Worm (Caenorhabditis elegans) whole organism, young adult: ENCODE data around the gene ama-1.

Experiments used
- B0019.2 ChIP-seq: fragments of 200-800 bp; sonication (Bioruptor generic); conservative IDR thresholded peaks from 2 replicates; pipeline ENCODE4 v1.3.6; 2022; ENCODE audit warnings: missing genetic modification reagents, missing genetic modification characterization, missing compliant biosample characterization
- B0035.1 ChIP-seq: sonication (generic microtip); optimal IDR thresholded peaks from 2 replicates; lab custom pipeline; 2016; ENCODE audit warnings: missing genetic modification characterization, mild to moderate bottlenecking, missing compliant biosample characterization, missing genotype, missing genetic modification reagents
- B0261.1 ChIP-seq: sonication (generic microtip); optimal IDR thresholded peaks from 2 replicates; lab custom pipeline; 2016; ENCODE audit warnings: mild to moderate bottlenecking, missing genetic modification characterization, moderate library complexity, missing compliant biosample characterization
- B0336.3 ChIP-seq: fragments of 200-800 bp; sonication (Bioruptor generic); IDR thresholded peaks from 2 replicates; pipeline ENCODE4 v1.3.6; 2022; ENCODE audit warnings: missing genetic modification characterization, missing compliant biosample characterization
- C06A6.2 ChIP-seq: fragments of 200-800 bp; sonication (Bioruptor generic); conservative IDR thresholded peaks from 2 replicates; pipeline ENCODE4 v1.3.6; 2022; ENCODE audit warnings: missing genetic modification characterization, missing compliant biosample characterization
- C17E4.6 ChIP-seq: fragments of 200-800 bp; sonication (Bioruptor generic); IDR thresholded peaks from 2 replicates; pipeline ENCODE4 v1.3.6; 2022; ENCODE audit warnings: missing genetic modification reagents, missing genetic modification characterization, missing compliant biosample characterization
- D2030.7 ChIP-seq: fragments of 200-800 bp; sonication (Bioruptor generic); IDR thresholded peaks from 2 replicates; pipeline ENCODE4 v1.3.6; 2022; ENCODE audit warnings: missing genetic modification reagents, missing genetic modification characterization, missing compliant biosample characterization
- F23B12.7 ChIP-seq: sonication (generic microtip); optimal IDR thresholded peaks from 2 replicates; lab custom pipeline; 2017; ENCODE audit warnings: missing genetic modification characterization, mild to moderate bottlenecking, missing compliant biosample characterization, antibody characterized with exemption, moderate library complexity; ENCODE audit not compliant: insufficient read depth
- F33H1.4 ChIP-seq: fragments of 200-800 bp; sonication (Bioruptor generic); IDR thresholded peaks from 2 replicates; pipeline ENCODE4 v1.3.6; 2022; ENCODE audit warnings: missing genetic modification reagents, missing genetic modification characterization, missing compliant biosample characterization
- F37B4.10 ChIP-seq: fragments of 200-800 bp; sonication (Bioruptor generic); IDR thresholded peaks from 2 replicates; pipeline ENCODE4 v1.3.6; 2022; ENCODE audit warnings: missing genetic modification characterization, missing compliant biosample characterization
- F39B2.1 ChIP-seq: fragments of 200-800 bp; sonication (Bioruptor generic); IDR thresholded peaks from 2 replicates; pipeline ENCODE4 v1.3.6; 2022; ENCODE audit warnings: missing genetic modification reagents, missing genetic modification characterization, missing compliant biosample characterization
- F52B5.7 ChIP-seq: sonication (generic microtip); optimal IDR thresholded peaks from 2 replicates; lab custom pipeline; 2016; ENCODE audit warnings: mild to moderate bottlenecking, missing genetic modification characterization, missing compliant biosample characterization
- F55B11.4 ChIP-seq: sonication (generic microtip); optimal IDR thresholded peaks from 2 replicates; lab custom pipeline; 2016; ENCODE audit warnings: missing compliant biosample characterization, missing genetic modification characterization, borderline replicate concordance; ENCODE audit not compliant: insufficient read depth
- K11D2.4 ChIP-seq: fragments of 200-800 bp; sonication (Bioruptor generic); IDR thresholded peaks from 2 replicates; pipeline ENCODE4 v1.3.6; 2022; ENCODE audit warnings: missing genetic modification reagents, missing genetic modification characterization, missing compliant biosample characterization
- K12H6.12 ChIP-seq: fragments of 200-800 bp; sonication (Bioruptor generic); optimal IDR thresholded peaks from 2 replicates; lab custom pipeline; 2018; ENCODE audit warnings: mild to moderate bottlenecking, missing genetic modification characterization, missing compliant biosample characterization
- T07F8.4 ChIP-seq: sonication (generic microtip); optimal IDR thresholded peaks from 2 replicates; lab custom pipeline; 2016; ENCODE audit warnings: mild to moderate bottlenecking, missing genetic modification characterization, moderate library complexity, missing compliant biosample characterization
- Y53F4B.3 ChIP-seq: fragments of 200-800 bp; sonication (Bioruptor generic); IDR thresholded peaks from 2 replicates; pipeline ENCODE4 v1.3.6; 2022; ENCODE audit warnings: missing genetic modification reagents, missing genetic modification characterization, missing compliant biosample characterization
- ama-1 ChIP-seq, 3 experiments: fragments of 150-350 bp in 1 of 3; sonication (generic microtip) in 2 of 3; optimal IDR thresholded peaks; 2 replicates each; lab custom pipeline; 2014 to 2018; ENCODE audit warnings: missing biosample characterization in 2 of 3, missing genetic modification characterization in 2 of 3, missing genetic modification reagents in 2 of 3
- attf-5 ChIP-seq: fragments of 200-800 bp; sonication (Bioruptor generic); optimal IDR thresholded peaks from 2 replicates; lab custom pipeline; 2018; ENCODE audit warnings: mild to moderate bottlenecking, missing genetic modification characterization, missing compliant biosample characterization
- attf-6 ChIP-seq: fragments of 200-800 bp; sonication (Bioruptor generic); IDR thresholded peaks from 2 replicates; pipeline ENCODE4 v1.3.6; 2022; ENCODE audit warnings: missing genetic modification reagents, missing genetic modification characterization, missing compliant biosample characterization
- ceh-58 ChIP-seq: fragments of 200-800 bp; sonication (Bioruptor generic); IDR thresholded peaks from 2 replicates; pipeline ENCODE4 v1.3.6; 2022; ENCODE audit warnings: missing genetic modification characterization, missing compliant biosample characterization
- ceh-79 ChIP-seq: sonication (generic microtip); optimal IDR thresholded peaks from 2 replicates; lab custom pipeline; 2017; ENCODE audit warnings: mild to moderate bottlenecking, missing genetic modification characterization, missing compliant biosample characterization
- efl-1 ChIP-seq: fragments of 150-350 bp; optimal IDR thresholded peaks from 2 replicates; lab custom pipeline; 2014; ENCODE audit warnings: missing biosample characterization, missing genetic modification reagents, missing genetic modification characterization
- egl-44 ChIP-seq: fragments of 200-800 bp; sonication (Bioruptor generic); IDR thresholded peaks from 2 replicates; pipeline ENCODE4 v1.3.6; 2022; ENCODE audit warnings: missing genetic modification reagents, missing genetic modification characterization, missing compliant biosample characterization
- hmg-20 ChIP-seq: fragments of 200-800 bp; sonication (Bioruptor generic); IDR thresholded peaks from 2 replicates; pipeline ENCODE4 v1.3.6; 2022; ENCODE audit warnings: missing genetic modification reagents, missing genetic modification characterization, missing compliant biosample characterization
- lin-40 ChIP-seq: sonication (generic microtip); optimal IDR thresholded peaks from 2 replicates; lab custom pipeline; 2016; ENCODE audit warnings: missing genetic modification characterization, mild to moderate bottlenecking, missing compliant biosample characterization, missing genotype, missing genetic modification reagents
- lsl-1 ChIP-seq: fragments of 200-800 bp; sonication (Bioruptor generic); optimal IDR thresholded peaks from 2 replicates; lab custom pipeline; 2018; ENCODE audit warnings: mild to moderate bottlenecking, missing genetic modification characterization, moderate library complexity, missing compliant biosample characterization
- madf-3 ChIP-seq: fragments of 200-800 bp; sonication (Bioruptor generic); IDR thresholded peaks from 2 replicates; pipeline ENCODE4 v1.3.6; 2022; ENCODE audit warnings: missing genetic modification reagents, missing genetic modification characterization, missing compliant biosample characterization
- mel-28 ChIP-seq: sonication (generic microtip); optimal IDR thresholded peaks from 2 replicates; lab custom pipeline; 2016; ENCODE audit warnings: borderline replicate concordance, mild to moderate bottlenecking, missing genetic modification characterization, missing compliant biosample characterization
- nfya-2 ChIP-seq: fragments of 200-800 bp; sonication (Bioruptor generic); IDR thresholded peaks from 2 replicates; pipeline ENCODE4 v1.3.6; 2022; ENCODE audit warnings: missing genetic modification reagents, missing genetic modification characterization, missing compliant biosample characterization
- nhr-120 ChIP-seq: fragments of 200-800 bp; sonication (Bioruptor generic); IDR thresholded peaks from 2 replicates; pipeline ENCODE4 v1.3.6; 2022; ENCODE audit warnings: missing genetic modification characterization, missing compliant biosample characterization
- nhr-179 ChIP-seq: sonication (generic microtip); optimal IDR thresholded peaks from 2 replicates; lab custom pipeline; 2016; ENCODE audit warnings: mild to moderate bottlenecking, missing genetic modification characterization, missing compliant biosample characterization
- nhr-90 ChIP-seq: sonication (generic microtip); optimal IDR thresholded peaks from 2 replicates; lab custom pipeline; 2016; ENCODE audit warnings: missing genotype, mild to moderate bottlenecking, missing genetic modification characterization, missing compliant biosample characterization
- pha-4 ChIP-seq: fragments of 150-350 bp; sonication (generic microtip); optimal IDR thresholded peaks from 2 replicates; lab custom pipeline; 2014; ENCODE audit warnings: missing biosample characterization, missing genetic modification reagents, missing genetic modification characterization
- repo-1 ChIP-seq: sonication (generic microtip); optimal IDR thresholded peaks from 2 replicates; lab custom pipeline; 2017; ENCODE audit warnings: mild to moderate bottlenecking, missing genetic modification characterization, missing compliant biosample characterization
- sdz-38 ChIP-seq: sonication (generic microtip); optimal IDR thresholded peaks from 2 replicates; lab custom pipeline; 2016; ENCODE audit warnings: missing genotype, missing genetic modification characterization, missing compliant biosample characterization
- sea-2 ChIP-seq: fragments of 200-800 bp; sonication (Bioruptor generic); IDR thresholded peaks from 2 replicates; pipeline ENCODE4 v1.3.6; 2022; ENCODE audit warnings: missing genetic modification characterization, missing compliant biosample characterization
- tbx-9 ChIP-seq: sonication (generic microtip); optimal IDR thresholded peaks from 2 replicates; lab custom pipeline; 2016; ENCODE audit warnings: borderline replicate concordance, missing genetic modification characterization, inconsistent platforms, missing compliant biosample characterization
- tlf-1 ChIP-seq: fragments of 200-800 bp; sonication (Bioruptor generic); optimal IDR thresholded peaks from 2 replicates; lab custom pipeline; 2018; ENCODE audit warnings: mild to moderate bottlenecking, missing genetic modification characterization, missing compliant biosample characterization
- unc-130 ChIP-seq: sonication (generic microtip); optimal IDR thresholded peaks from 2 replicates; lab custom pipeline; 2016; ENCODE audit warnings: missing genetic modification reagents, missing genetic modification characterization, missing compliant biosample characterization
- zim-3 ChIP-seq: sonication (generic microtip); optimal IDR thresholded peaks from 2 replicates; lab custom pipeline; 2017; ENCODE audit warnings: mild to moderate bottlenecking, missing genetic modification characterization, moderate library complexity, missing compliant biosample characterization
- ztf-3 ChIP-seq: fragments of 200-800 bp; sonication (Bioruptor generic); optimal IDR thresholded peaks from 2 replicates; lab custom pipeline; 2018; ENCODE audit warnings: mild to moderate bottlenecking, missing genetic modification characterization, missing compliant biosample characterization
- ztf-6 ChIP-seq: fragments of 200-800 bp; sonication (Bioruptor generic); IDR thresholded peaks from 2 replicates; pipeline ENCODE4 v1.3.6; 2022; ENCODE audit warnings: missing genetic modification reagents, missing genetic modification characterization, missing compliant biosample characterization

ama-1 gene

DNA sequence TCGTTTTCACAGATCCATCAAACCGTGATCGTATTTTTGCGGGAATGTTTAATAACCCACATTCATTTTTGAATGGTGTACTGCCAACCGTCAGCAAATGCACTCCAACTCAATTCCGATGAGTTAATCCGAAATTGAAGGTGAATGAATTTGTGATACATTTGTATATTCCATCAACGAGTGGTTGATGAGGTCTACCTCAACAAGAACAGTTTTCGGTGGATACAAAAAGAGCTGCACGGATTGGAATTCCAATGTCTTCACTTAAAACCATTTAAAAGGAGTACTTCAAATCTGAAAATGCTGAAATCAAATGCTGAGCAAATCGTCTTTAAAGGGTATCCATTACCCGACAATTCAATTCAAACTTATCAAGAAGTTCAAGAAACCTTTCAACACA, 41.4 kb downstream of the ama-1 start, which contains the start of gene F15E6.5:
TSS of gene F15E6.5 (plus strand) at position 301 of the 400 bp plus-strand sequence.
- TF ChIP-seq lin-40 (tag; lab: Kevin White, UChicago) (no peak), K11D2.4 (GFP tag; lab: Robert Waterston, UW) (no peak), mel-28 (tag; lab: Kevin White, UChicago) (no peak), B0261.1 (no peak), D2030.7 (GFP tag; lab: Robert Waterston, UW) (no peak), C17E4.6 (no peak), ceh-79 (tag; lab: Kevin White, UChicago) (no peak), tlf-1 (GFP tag; lab: Kevin White, UChicago) (no peak), B0019.2 (GFP tag; lab: Robert Waterston, UW) (no peak), ama-1 (optimal IDR thresholded peaks at IDR 0.05; lab: Kevin White, UChicago) (no peak), ama-1 (GFP tag; optimal IDR thresholded peaks at IDR 0.05; lab: Kevin White, UChicago) (no peak), madf-3 (GFP tag; lab: Robert Waterston, UW) (no peak), sdz-38 (tag; lab: Kevin White, UChicago) (no peak), Y53F4B.3 (no peak), zim-3 (tag; lab: Kevin White, UChicago) (no peak), egl-44 (GFP tag; lab: Robert Waterston, UW) (no peak), F39B2.1 (GFP tag; lab: Robert Waterston, UW) (no peak), repo-1 (tag; lab: Kevin White, UChicago) (no peak), C06A6.2 (GFP tag; lab: Robert Waterston, UW) (no peak), B0035.1 (tag; lab: Kevin White, UChicago) (no peak), lsl-1 (no peak)
- TF ChIP-seq, all 124 proteins: peak for 0

DNA sequence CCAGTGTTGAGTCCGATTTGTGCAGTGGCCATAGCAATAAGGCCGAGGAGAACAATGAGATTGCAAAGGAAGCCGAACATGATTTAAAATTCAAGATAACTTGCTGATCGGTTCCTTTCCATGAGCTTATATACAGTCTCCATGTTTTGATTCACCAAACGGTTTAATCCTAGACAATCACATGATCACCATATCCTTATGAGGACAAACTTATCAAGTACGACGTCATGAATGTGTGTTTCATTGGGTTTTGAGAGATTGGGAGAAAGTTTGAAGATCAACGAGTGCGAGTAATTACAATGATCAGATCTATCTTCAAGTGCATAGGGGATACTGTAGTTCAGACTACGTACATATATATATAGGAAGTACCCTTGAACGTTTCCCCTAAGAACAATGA, 42.6 kb downstream of the ama-1 start, which contains the start of gene dct-7:
TSS of gene dct-7 (minus strand) at position 101 of the 400 bp plus-strand sequence.
- TF ChIP-seq nhr-120: no peak
- no peak for TF ChIP-seq lsl-1
- no peak for TF ChIP-seq K12H6.12
- TF ChIP-seq ceh-58: no peak
- no peak for TF ChIP-seq unc-130
- no peak for TF ChIP-seq F52B5.7 (tag; lab: Kevin White, UChicago)
- no peak for TF ChIP-seq attf-5 (GFP tag; lab: Kevin White, UChicago)
- TF ChIP-seq nhr-179 (tag; lab: Kevin White, UChicago): no peak
- TF ChIP-seq F33H1.4 (GFP tag; lab: Robert Waterston, UW): no peak
- TF ChIP-seq, all 124 proteins: peak for 0

DNA sequence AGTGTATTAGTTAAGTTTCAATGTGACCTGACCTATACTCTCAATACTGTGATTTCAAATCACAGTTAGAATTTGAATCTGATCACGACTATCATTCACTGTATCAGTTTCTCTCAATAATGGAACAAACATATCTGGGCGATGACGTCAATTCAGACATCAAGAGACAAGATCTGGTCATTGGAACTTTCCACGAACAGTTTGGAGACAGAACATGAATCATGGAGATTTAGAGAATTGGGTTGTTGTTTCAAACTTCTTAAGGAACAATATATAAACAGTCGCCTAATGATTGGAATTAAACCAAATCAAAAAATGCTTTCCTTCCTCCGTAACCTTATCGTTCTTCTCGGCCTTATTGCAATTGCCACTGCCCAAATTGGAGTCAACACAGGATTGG, 43.3 kb downstream of the ama-1 start, which contains the start of gene F15E6.4:
TSS of gene F15E6.4 (plus strand) at position 301 of the 400 bp plus-strand sequence.
- no peak for TF ChIP-seq F23B12.7 (tag; lab: Kevin White, UChicago)
- no peak for TF ChIP-seq ztf-3
- TF ChIP-seq F37B4.10 (GFP tag; lab: Robert Waterston, UW): no peak
- TF ChIP-seq nfya-2: no peak
- no peak for TF ChIP-seq attf-6
- no peak for TF ChIP-seq tbx-9 (tag; lab: Kevin White, UChicago)
- no peak for TF ChIP-seq sea-2 (GFP tag; lab: Robert Waterston, UW)
- TF ChIP-seq hmg-20 (GFP tag; lab: Robert Waterston, UW): no peak
- TF ChIP-seq efl-1: no peak
- no peak for TF ChIP-seq nhr-120
- TF ChIP-seq pha-4 (tag; lab: Kevin White, UChicago): no peak
- TF ChIP-seq B0261.1: no peak
- no peak for TF ChIP-seq ztf-6 (GFP tag; lab: Robert Waterston, UW)
- no peak for TF ChIP-seq F55B11.4
- no peak for TF ChIP-seq T07F8.4 (tag; lab: Kevin White, UChicago)
- TF ChIP-seq B0336.3 (GFP tag; lab: Robert Waterston, UW): no peak
- TF ChIP-seq nhr-90 (tag; lab: Kevin White, UChicago): no peak
- TF ChIP-seq B0035.1 (tag; lab: Kevin White, UChicago): no peak
